Worm (Caenorhabditis elegans) whole organism, midembryonic: ENCODE results near the gene npr-40.

ENCODE experiments used
- T22C8.4 ChIP-seq: fragments of 200-800 bp; sonication (Bioruptor generic); IDR thresholded peaks from 2 replicates; pipeline ENCODE4 v1.3.6; 2022; ENCODE audit warnings: missing genetic modification characterization, missing compliant biosample characterization
- cog-1 ChIP-seq: sonication (generic microtip); optimal IDR thresholded peaks from 2 replicates; lab custom pipeline; 2016; ENCODE audit warnings: missing genetic modification characterization, missing compliant biosample characterization
- flt-1 ChIP-seq: fragments of 200-800 bp; sonication (Bioruptor generic); IDR thresholded peaks from 2 replicates; pipeline ENCODE4 v1.3.6; 2022; ENCODE audit warnings: missing genetic modification characterization, missing compliant biosample characterization
- klf-2 ChIP-seq: fragments of 200-800 bp; sonication (Bioruptor generic); conservative IDR thresholded peaks from 2 replicates; pipeline ENCODE4 v1.3.6; 2022; ENCODE audit warnings: missing genetic modification reagents, missing genetic modification characterization, missing compliant biosample characterization
- med-1 ChIP-seq: sonication (generic microtip); optimal IDR thresholded peaks from 2 replicates; lab custom pipeline; 2017; ENCODE audit warnings: missing genetic modification characterization, mild to moderate bottlenecking, missing compliant biosample characterization, antibody characterized with exemption, missing genetic modification reagents; ENCODE audit not compliant: insufficient read depth
- ref-1 ChIP-seq: fragments of 200-800 bp; sonication (Bioruptor generic); conservative IDR thresholded peaks from 2 replicates; pipeline ENCODE4 v1.3.6; 2022; ENCODE audit warnings: missing genetic modification reagents, missing genetic modification characterization, missing compliant biosample characterization
- ztf-23 ChIP-seq: fragments of 200-800 bp; sonication (Bioruptor generic); IDR thresholded peaks from 2 replicates; pipeline ENCODE4 v1.3.6; 2022; ENCODE audit warnings: missing genetic modification reagents, missing genetic modification characterization, missing compliant biosample characterization

ce11 chrX:14907257-14907801 lies 11.3 kb upstream of the npr-40 start:
- no peak for TF ChIP-seq flt-1 (GFP tag; lab: Robert Waterston, UW)
- TF ChIP-seq klf-2, result no peak
- TF ChIP-seq ref-1 (GFP tag; lab: Robert Waterston, UW), result no peak
- TF ChIP-seq T22C8.4 (GFP tag; lab: Robert Waterston, UW), result no peak
- TF ChIP-seq ztf-23 (GFP tag; lab: Robert Waterston, UW), result no peak
- no peak for TF ChIP-seq med-1 (GFP tag; lab: Kevin White, UChicago)
- TF ChIP-seq cog-1 (tag; lab: Kevin White, UChicago), result no peak
